Fruit fly (Drosophila melanogaster) whole organism, embryonic: ENCODE measurements around the gene Aldh.
A peak's percentile ranks its signal among the peaks of the same experiment; 100 is the strongest.

Source experiments
- B-H1 ChIP-seq: fragments of 200-800 bp; sonication (Bioruptor generic); IDR thresholded peaks from 3 replicates; pipeline ENCODE4 v1.3.6; 2022; ENCODE audit warnings: missing biosample characterization, missing genetic modification characterization
- Bdp1 ChIP-seq: fragments of 200-800 bp; sonication (Bioruptor generic); optimal IDR thresholded peaks from 3 replicates; lab custom pipeline; 2016; ENCODE audit warnings: missing biosample characterization, missing genetic modification characterization
- CG10654 ChIP-seq: fragments of 200-800 bp; sonication (Bioruptor generic); optimal IDR thresholded peaks from 2 replicates; lab custom pipeline; 2016; ENCODE audit warnings: missing biosample characterization, missing genetic modification characterization
- CG12071 ChIP-seq: fragments of 200-800 bp; sonication (Bioruptor generic); optimal IDR thresholded peaks from 3 replicates; lab custom pipeline; 2018; ENCODE audit warnings: missing biosample characterization, mild to moderate bottlenecking, missing genetic modification characterization
- CG12942 ChIP-seq: fragments of 200-800 bp; sonication (Bioruptor generic); optimal IDR thresholded peaks from 3 replicates; lab custom pipeline; 2016; ENCODE audit warnings: missing biosample characterization, missing genetic modification characterization
- CG13894 ChIP-seq: fragments of 200-800 bp; sonication (Bioruptor generic); optimal IDR thresholded peaks from 3 replicates; lab custom pipeline; 2018; ENCODE audit warnings: missing biosample characterization, mild to moderate bottlenecking, missing genetic modification characterization, moderate library complexity
- CG14441 ChIP-seq: fragments of 200-800 bp; sonication (Bioruptor generic); IDR thresholded peaks from 2 replicates; pipeline ENCODE4 v1.3.6; 2022; ENCODE audit warnings: missing biosample characterization, missing genetic modification characterization
- CG15514 ChIP-seq: fragments of 200-800 bp; sonication (Bioruptor generic); optimal IDR thresholded peaks from 3 replicates; lab custom pipeline; 2017; ENCODE audit warnings: missing biosample characterization, missing genetic modification characterization, mild to moderate bottlenecking, moderate library complexity, missing genetic modification reagents
- CG17802 ChIP-seq: fragments of 200-800 bp; sonication (Bioruptor generic); optimal IDR thresholded peaks from 2 replicates; lab custom pipeline; 2018; ENCODE audit warnings: missing biosample characterization, mild to moderate bottlenecking, missing genetic modification characterization, moderate library complexity
- CG18011 ChIP-seq: fragments of 200-800 bp; sonication (Bioruptor generic); optimal IDR thresholded peaks from 2 replicates; lab custom pipeline; 2017; ENCODE audit warnings: missing biosample characterization, missing genetic modification characterization, mild to moderate bottlenecking, moderate library complexity, missing genotype
- CG18262 ChIP-seq: fragments of 200-800 bp; optimal IDR thresholded peaks from 3 replicates; lab custom pipeline; 2019; ENCODE audit warnings: missing biosample characterization, mild to moderate bottlenecking, missing genetic modification characterization, moderate library complexity
- CG18476 ChIP-seq: fragments of 200-800 bp; sonication (Bioruptor generic); optimal IDR thresholded peaks from 2 replicates; lab custom pipeline; 2016; ENCODE audit warnings: missing biosample characterization, mild to moderate bottlenecking, missing genetic modification characterization
- CG18599 ChIP-seq: fragments of 200-800 bp; sonication (Bioruptor generic); optimal IDR thresholded peaks from 3 replicates; lab custom pipeline; 2017; ENCODE audit warnings: missing biosample characterization, missing genetic modification characterization, mild to moderate bottlenecking, moderate library complexity, missing genetic modification reagents
- CG34376 ChIP-seq: fragments of 200-800 bp; sonication (Bioruptor generic); optimal IDR thresholded peaks from 2 replicates; lab custom pipeline; 2018; ENCODE audit warnings: missing biosample characterization, mild to moderate bottlenecking, missing genetic modification characterization
- CG4854 ChIP-seq: fragments of 200-800 bp; sonication (Bioruptor generic); optimal IDR thresholded peaks from 2 replicates; lab custom pipeline; 2016; ENCODE audit warnings: missing biosample characterization, missing genetic modification characterization, inconsistent platforms
- CG6175 ChIP-seq: fragments of 200-800 bp; sonication (Bioruptor generic); IDR thresholded peaks from 3 replicates; pipeline ENCODE4 v1.3.6; 2022; ENCODE audit warnings: missing biosample characterization, missing genetic modification characterization
- CG7271 ChIP-seq: fragments of 200-800 bp; sonication (Bioruptor generic); optimal IDR thresholded peaks from 2 replicates; lab custom pipeline; 2018; ENCODE audit warnings: missing biosample characterization, mild to moderate bottlenecking, missing genetic modification characterization, moderate library complexity
- CG7987 ChIP-seq: fragments of 200-800 bp; sonication (Bioruptor generic); optimal IDR thresholded peaks from 2 replicates; lab custom pipeline; 2018; ENCODE audit warnings: missing biosample characterization, mild to moderate bottlenecking, missing genetic modification characterization, moderate library complexity
- Dll ChIP-seq: fragments of 200-800 bp; sonication (Bioruptor generic); IDR thresholded peaks from 4 replicates; pipeline ENCODE4 v1.3.6; 2022; ENCODE audit warnings: missing biosample characterization, missing genetic modification characterization; ENCODE audit not compliant: partially characterized antibody
- Doc2 ChIP-seq: fragments of 200-800 bp; sonication (Bioruptor generic); IDR thresholded peaks from 2 replicates; pipeline ENCODE4 v1.3.6; 2022; ENCODE audit warnings: missing biosample characterization, missing genetic modification characterization
- Doc3 ChIP-seq: fragments of 200-800 bp; sonication (Bioruptor generic); IDR thresholded peaks from 3 replicates; pipeline ENCODE4 v1.3.6; 2022; ENCODE audit warnings: missing biosample characterization, missing genetic modification characterization; ENCODE audit not compliant: partially characterized antibody
- H15 ChIP-seq: fragments of 200-800 bp; sonication (Bioruptor generic); IDR thresholded peaks from 3 replicates; pipeline ENCODE4 v1.3.6; 2022; ENCODE audit warnings: missing biosample characterization, missing genetic modification characterization
- Lpt ChIP-seq: fragments of >200 bp; optimal IDR thresholded peaks from 2 replicates; lab custom pipeline; 2018; ENCODE audit warnings: missing biosample characterization, missing genetic modification characterization
- Myb ChIP-seq: fragments of 200-800 bp; sonication (Bioruptor generic); optimal IDR thresholded peaks from 2 replicates; lab custom pipeline; 2016; ENCODE audit warnings: missing biosample characterization, missing genetic modification characterization
- Nf-YA ChIP-seq: fragments of 200-800 bp; sonication (Bioruptor generic); IDR thresholded peaks from 2 replicates; pipeline ENCODE4 v1.3.6; 2022; ENCODE audit warnings: missing biosample characterization, missing genetic modification characterization
- ab ChIP-seq: fragments of 200-800 bp; sonication (Bioruptor generic); optimal IDR thresholded peaks from 2 replicates; lab custom pipeline; 2016; ENCODE audit warnings: missing biosample characterization, missing genetic modification characterization
- al ChIP-seq: fragments of 200-800 bp; sonication (Bioruptor generic); IDR thresholded peaks from 2 replicates; pipeline ENCODE4 v1.3.6; 2022; ENCODE audit warnings: missing biosample characterization, missing genetic modification characterization
- ash1 ChIP-seq: fragments of 200-800 bp; sonication (Bioruptor generic); optimal IDR thresholded peaks from 2 replicates; lab custom pipeline; 2018; ENCODE audit warnings: missing biosample characterization, mild to moderate bottlenecking, missing genetic modification characterization
- bcd ChIP-seq: fragments of 200-800 bp; sonication (Bioruptor generic); optimal IDR thresholded peaks from 2 replicates; lab custom pipeline; 2017; ENCODE audit warnings: missing biosample characterization, mild to moderate bottlenecking, missing genetic modification characterization
- caup ChIP-seq: fragments of 200-800 bp; sonication (Bioruptor generic); optimal IDR thresholded peaks from 3 replicates; lab custom pipeline; 2017; ENCODE audit warnings: missing biosample characterization, mild to moderate bottlenecking, missing genetic modification characterization, moderate library complexity; ENCODE audit not compliant: severe bottlenecking
- chinmo ChIP-seq: fragments of 200-800 bp; sonication (Bioruptor generic); IDR thresholded peaks from 4 replicates; pipeline ENCODE4 v1.3.6; 2022; ENCODE audit warnings: missing biosample characterization, missing genetic modification characterization; ENCODE audit not compliant: partially characterized antibody
- croc ChIP-seq: fragments of 200-800 bp; sonication (Bioruptor generic); conservative IDR thresholded peaks from 3 replicates; pipeline ENCODE4 v1.3.6; 2022; ENCODE audit warnings: missing biosample characterization, missing genetic modification characterization
- gcm2 ChIP-seq: fragments of 200-800 bp; sonication (Bioruptor generic); optimal IDR thresholded peaks from 2 replicates; lab custom pipeline; 2016; ENCODE audit warnings: missing biosample characterization, missing genetic modification characterization
- gsb-n ChIP-seq: fragments of 200-800 bp; sonication (Bioruptor generic); optimal IDR thresholded peaks from 3 replicates; lab custom pipeline; 2018; ENCODE audit warnings: missing biosample characterization, mild to moderate bottlenecking, missing genetic modification characterization
- klu ChIP-seq: fragments of 200-800 bp; sonication (Bioruptor generic); IDR thresholded peaks from 2 replicates; pipeline ENCODE4 v1.3.6; 2022; ENCODE audit warnings: missing biosample characterization, missing genetic modification characterization
- maf-S ChIP-seq: fragments of 200-800 bp; sonication (Bioruptor generic); optimal IDR thresholded peaks from 2 replicates; lab custom pipeline; 2016; ENCODE audit warnings: missing biosample characterization, missing genetic modification characterization
- mirr ChIP-seq: fragments of 200-800 bp; sonication (Bioruptor generic); optimal IDR thresholded peaks from 3 replicates; lab custom pipeline; 2018; ENCODE audit warnings: missing biosample characterization, mild to moderate bottlenecking, missing genetic modification characterization
- nom ChIP-seq: fragments of 200-800 bp; sonication (Bioruptor generic); optimal IDR thresholded peaks from 2 replicates; lab custom pipeline; 2017; ENCODE audit warnings: missing biosample characterization, missing genetic modification characterization, mild to moderate bottlenecking, moderate library complexity, missing genetic modification reagents
- otp ChIP-seq: fragments of 200-800 bp; sonication (Bioruptor generic); IDR thresholded peaks from 3 replicates; pipeline ENCODE4, ENCODE4 v1.3.6; 2022; ENCODE audit warnings: missing biosample characterization, missing genetic modification characterization
- pita ChIP-seq: fragments of 200-800 bp; sonication (Bioruptor generic); optimal IDR thresholded peaks from 2 replicates; lab custom pipeline; 2017; ENCODE audit warnings: missing biosample characterization, mild to moderate bottlenecking, missing genetic modification characterization
- repo ChIP-seq: fragments of 200-800 bp; sonication (Bioruptor generic); optimal IDR thresholded peaks from 2 replicates; lab custom pipeline; 2016; ENCODE audit warnings: missing biosample characterization, missing genetic modification characterization
- run ChIP-seq: fragments of 200-800 bp; sonication (Bioruptor generic); optimal IDR thresholded peaks from 3 replicates; lab custom pipeline; 2018; ENCODE audit warnings: missing biosample characterization, mild to moderate bottlenecking, missing genetic modification characterization
- ssp ChIP-seq: fragments of 200-800 bp; sonication (Bioruptor generic); IDR thresholded peaks from 2 replicates; pipeline ENCODE4 v1.3.6; 2022; ENCODE audit warnings: missing biosample characterization, missing genetic modification characterization
- stc ChIP-seq: fragments of 200-800 bp; sonication (Bioruptor generic); IDR thresholded peaks from 2 replicates; pipeline ENCODE4 v1.3.6; 2022; ENCODE audit warnings: missing biosample characterization, missing genetic modification characterization
- tin ChIP-seq: fragments of 200-800 bp; sonication (Bioruptor generic); optimal IDR thresholded peaks from 3 replicates; lab custom pipeline; 2016; ENCODE audit warnings: missing biosample characterization, missing genetic modification characterization
- trh ChIP-seq: fragments of 200-800 bp; sonication (Bioruptor generic); optimal IDR thresholded peaks from 2 replicates; lab custom pipeline; 2016; ENCODE audit warnings: missing biosample characterization, missing genetic modification characterization
- usp ChIP-seq: fragments of >200 bp; optimal IDR thresholded peaks from 2 replicates; lab custom pipeline; 2017; ENCODE audit warnings: missing biosample characterization, missing genetic modification characterization
- vnd ChIP-seq: fragments of 200-800 bp; sonication (Bioruptor generic); IDR thresholded peaks from 3 replicates; pipeline ENCODE4 v1.3.6; 2022; ENCODE audit warnings: missing biosample characterization, missing genetic modification characterization; ENCODE audit not compliant: partially characterized antibody
- wdn ChIP-seq: fragments of 200-800 bp; sonication (Bioruptor generic); IDR thresholded peaks from 2 replicates; pipeline ENCODE4 v1.3.6; 2022; ENCODE audit warnings: missing biosample characterization, missing genetic modification characterization
- zfh1 ChIP-seq: fragments of 200-800 bp; sonication (Bioruptor generic); IDR thresholded peaks from 3 replicates; pipeline ENCODE4 v1.3.6; 2022; ENCODE audit warnings: missing biosample characterization, missing genetic modification characterization

Aldh gene

dm6 chr2L:9388013-9388605 is 920 bp downstream of the Aldh start (continued):
- peak; percentile 45; the same call in 1 of the 3 replicates for TF ChIP-seq B-H1 (GFP tag; lab: Robert Waterston, UW)
- TF ChIP-seq croc (GFP tag; lab: Robert Waterston, UW), result no peak
- TF ChIP-seq maf-S, result peak; percentile 71
- peak; percentile 29 for TF ChIP-seq Bdp1 (GFP tag; lab: Kevin White, UChicago)
- TF ChIP-seq CG13894, result peak; percentile 82
- no peak for TF ChIP-seq Doc3
- peak; percentile 46 for TF ChIP-seq CG10654 (GFP tag; lab: Kevin White, UChicago)
- peak; percentile 69 for TF ChIP-seq mirr (GFP tag; lab: Kevin White, UChicago)
- TF ChIP-seq CG17802 (tag; lab: Kevin White, UChicago), result peak; percentile 13
- no peak for TF ChIP-seq Nf-YA (GFP tag; lab: Robert Waterston, UW)
- peak; percentile 56 for TF ChIP-seq repo (GFP tag; lab: Kevin White, UChicago)
- peak; percentile 75 for TF ChIP-seq CG14441
- peak; percentile 75 for TF ChIP-seq CG12071
- TF ChIP-seq CG15514 (GFP tag; lab: Kevin White, UChicago), result peak; percentile 66
- no peak for TF ChIP-seq pita (GFP tag; lab: Kevin White, UChicago)
- peak; percentile 51; the same call in 1 of the 3 replicates for TF ChIP-seq CG6175 (GFP tag; lab: Robert Waterston, UW)
- TF ChIP-seq zfh1, result peak; percentile 58; the same call in 2 of the 3 replicates
- TF ChIP-seq ssp (GFP tag; lab: Robert Waterston, UW), result no peak
- TF ChIP-seq Lpt (GFP tag; lab: Kevin White, UChicago), result no peak
- no peak for TF ChIP-seq CG34376 (GFP tag; lab: Kevin White, UChicago)
- TF ChIP-seq CG12942 (GFP tag; lab: Kevin White, UChicago), result peak; percentile 59
- no peak for TF ChIP-seq ab
- TF ChIP-seq H15, result peak; percentile 49; the same call in 1 of the 3 replicates
- TF ChIP-seq ash1 (GFP tag; lab: Kevin White, UChicago), result no peak
- TF ChIP-seq trh, result no peak
- TF ChIP-seq CG7987 (GFP tag; lab: Kevin White, UChicago), result peak; percentile 14
- peak; percentile 44; the same call in 1 of the 2 replicates for TF ChIP-seq klu (GFP tag; lab: Robert Waterston, UW)
- peak; percentile 54 for TF ChIP-seq tin (GFP tag; lab: Kevin White, UChicago)
- no peak for TF ChIP-seq vnd (GFP tag; lab: Robert Waterston, UW)
- TF ChIP-seq caup (GFP tag; lab: Kevin White, UChicago), result peak; percentile 68
- peak; percentile 20 for TF ChIP-seq CG18262
- TF ChIP-seq Myb, result peak; percentile 71
- TF ChIP-seq nom (GFP tag; lab: Kevin White, UChicago), result peak; percentile 84
- peak; percentile 52 for TF ChIP-seq CG18011 (GFP tag; lab: Kevin White, UChicago)
- peak; percentile 64; the same call in 1 of the 3 replicates for TF ChIP-seq otp (GFP tag; lab: Robert Waterston, UW)
- peak; percentile 27 for TF ChIP-seq gcm2 (GFP tag; lab: Kevin White, UChicago)
- TF ChIP-seq CG4854 (GFP tag; lab: Kevin White, UChicago), result peak; percentile 44
- no peak for TF ChIP-seq usp (GFP tag; lab: Kevin White, UChicago)
- TF ChIP-seq CG18476 (GFP tag; lab: Kevin White, UChicago), result peak; percentile 20
- TF ChIP-seq Dll (GFP tag; lab: Robert Waterston, UW), result no peak
- TF ChIP-seq bcd (GFP tag; lab: Kevin White, UChicago), result peak; percentile 82
- TF ChIP-seq Doc2 (GFP tag; lab: Robert Waterston, UW), result no peak
- peak; percentile 39; the same call in 1 of the 2 replicates for TF ChIP-seq stc (GFP tag; lab: Robert Waterston, UW)
- TF ChIP-seq wdn, result peak; percentile 69
- TF ChIP-seq CG7271, result no peak
- no peak for TF ChIP-seq run (tag; lab: Kevin White, UChicago)
- peak; percentile 74 for TF ChIP-seq al (GFP tag; lab: Robert Waterston, UW)
- TF ChIP-seq gsb-n, result no peak
- no peak for TF ChIP-seq chinmo (GFP tag; lab: Robert Waterston, UW)
- peak; percentile 78 for TF ChIP-seq CG18599
